Worm (Caenorhabditis elegans): ENCODE data around the gene peb-1.

peb-1 gene

DNA sequence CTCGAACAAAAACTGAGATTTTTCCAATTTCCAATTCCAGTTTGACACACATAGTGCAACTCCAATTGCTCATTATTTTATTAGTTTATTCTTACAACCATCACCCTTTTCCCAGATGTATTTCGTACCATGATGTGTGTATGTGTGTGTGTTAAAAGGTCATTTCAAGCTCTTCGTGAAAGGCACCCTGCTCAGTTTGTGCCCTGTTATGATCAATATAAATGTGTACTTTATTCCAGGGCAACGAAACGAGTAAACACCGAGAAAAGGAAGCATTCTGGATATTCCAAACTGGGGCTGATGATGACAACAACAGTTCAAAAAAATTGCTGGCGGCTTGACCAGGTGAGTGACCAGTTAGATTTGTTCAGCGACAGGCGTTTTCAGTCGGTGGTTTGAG, at the start of gene peb-1:
TSS of gene peb-1 (plus strand) at position 301 of the 400 bp plus-strand sequence.
- TF ChIP-seq mdl-1 (tag; optimal IDR thresholded peaks at IDR 0.05) = no peak
- no peak for TF ChIP-seq fkh-2 (tag; optimal IDR thresholded peaks at IDR 0.05)
- no peak for TF ChIP-seq ama-1 (optimal IDR thresholded peaks at IDR 0.05)
- no peak for TF ChIP-seq mml-1 (tag; optimal IDR thresholded peaks at IDR 0.05)
- no peak for TF ChIP-seq nhr-12 (tag; optimal IDR thresholded peaks at IDR 0.05)
- no peak for TF ChIP-seq egl-5 (tag; optimal IDR thresholded peaks at IDR 0.05)
- no peak for TF ChIP-seq nhr-237 (tag; optimal IDR thresholded peaks at IDR 0.05)
- no peak for TF ChIP-seq snpc-4 (tag; optimal IDR thresholded peaks at IDR 0.05)
- no peak for TF ChIP-seq ztf-4 (tag; optimal IDR thresholded peaks at IDR 0.05)

DNA sequence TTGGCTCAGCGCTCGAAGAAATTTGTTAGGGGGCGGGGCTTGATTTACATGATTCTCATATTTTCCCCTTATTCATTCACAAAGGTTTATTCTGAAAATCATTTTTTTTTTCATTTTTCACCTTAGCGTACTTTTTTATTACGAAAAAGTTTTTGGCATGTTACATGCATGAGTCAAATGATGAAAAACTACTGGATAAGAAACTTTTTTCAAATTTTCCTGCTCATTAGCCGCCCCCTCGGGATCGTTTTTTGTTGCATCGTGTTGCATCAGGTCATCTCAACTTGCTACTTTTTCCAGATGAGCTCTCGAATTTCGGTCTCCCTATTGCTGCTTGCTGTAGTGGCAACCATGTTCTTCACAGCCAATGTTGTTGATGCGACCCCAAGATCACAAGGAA, 47.8 kb upstream of the peb-1 start, which contains the start of gene pdf-2:
TSS of gene pdf-2 (plus strand) at position 301 of the 400 bp plus-strand sequence.
- TF ChIP-seq elt-2 (tag; optimal IDR thresholded peaks at IDR 0.05) = no peak
- no peak for TF ChIP-seq tbx-2 (tag; optimal IDR thresholded peaks at IDR 0.05)
- TF ChIP-seq skn-1 (tag; optimal IDR thresholded peaks at IDR 0.05) = no peak
- TF ChIP-seq nfya-1 (tag; optimal IDR thresholded peaks at IDR 0.05; ENCODE audit: insufficient read depth) = no peak
- no peak for TF ChIP-seq unc-39 (tag; optimal IDR thresholded peaks at IDR 0.05)
- TF ChIP-seq elt-1 (tag; optimal IDR thresholded peaks at IDR 0.05) = no peak

DNA sequence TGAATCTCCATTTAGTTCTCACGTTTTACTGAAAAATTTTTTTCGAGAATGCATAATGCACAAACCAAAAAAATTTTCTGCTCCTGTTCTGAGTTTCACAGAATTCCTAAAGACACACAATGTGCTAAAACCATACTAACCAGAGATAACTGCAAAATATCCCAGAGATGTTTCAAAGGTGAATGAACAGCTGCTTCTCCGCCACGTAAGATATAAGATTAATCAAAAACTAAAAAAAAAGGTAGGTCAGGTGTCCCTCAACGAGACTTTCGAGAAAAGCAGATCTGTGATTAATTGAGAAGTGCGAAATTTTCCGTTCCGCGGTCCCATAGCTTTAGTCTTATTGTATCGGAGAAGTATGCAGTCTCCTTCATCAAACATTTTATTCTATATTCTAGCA, 46.1 kb upstream of the peb-1 start, which contains the start of gene F48B9.3:
TSS of gene F48B9.3 (plus strand) at position 301 of the 400 bp plus-strand sequence.
- TF ChIP-seq elt-3 (tag; optimal IDR thresholded peaks at IDR 0.05) (no peak), skn-1 (tag; optimal IDR thresholded peaks at IDR 0.05) (no peak), lsy-12 (tag; optimal IDR thresholded peaks at IDR 0.05) (no peak), snpc-4 (tag; optimal IDR thresholded peaks at IDR 0.05) (no peak)

DNA sequence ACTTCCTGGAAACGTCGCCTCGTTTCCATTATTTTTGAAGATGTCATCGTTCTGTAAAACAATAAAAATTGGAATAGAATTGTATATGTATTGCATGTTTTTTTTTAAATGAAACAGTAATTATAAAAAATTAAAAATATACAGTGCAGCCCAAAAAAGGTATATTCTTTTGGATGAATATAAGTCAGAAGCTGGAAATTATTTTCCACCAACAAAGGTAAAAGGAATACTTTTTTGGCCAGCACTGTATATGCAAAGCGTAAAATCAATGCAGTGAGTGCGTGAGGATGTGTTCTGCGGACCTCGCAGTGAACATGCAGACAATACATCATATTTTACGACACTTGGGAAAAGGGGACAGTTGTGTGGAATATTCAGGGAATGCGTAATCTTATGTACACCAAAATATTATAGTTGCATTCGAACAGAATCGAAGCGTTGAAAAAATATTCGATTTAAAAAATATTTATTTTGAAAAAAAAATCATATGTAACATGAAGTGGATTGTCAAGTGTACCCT, 34.4 kb upstream of the peb-1 start, which contains the start of gene F48B9.8:
TSS of gene F48B9.8 (minus strand) at position 51 of the 520 bp plus-strand sequence.
- TF ChIP-seq mml-1 (tag; optimal IDR thresholded peaks at IDR 0.05) = no peak
- TF ChIP-seq pha-4 (tag; optimal IDR thresholded peaks at IDR 0.05) = peak; percentile 56
- TF ChIP-seq ZK546.5 (tag; optimal IDR thresholded peaks at IDR 0.05) = no peak
- peak; percentile 4 for TF ChIP-seq elt-2 (tag; optimal IDR thresholded peaks at IDR 0.05)
- TF ChIP-seq hmg-11 (tag; optimal IDR thresholded peaks at IDR 0.05) = peak; percentile 16

DNA sequence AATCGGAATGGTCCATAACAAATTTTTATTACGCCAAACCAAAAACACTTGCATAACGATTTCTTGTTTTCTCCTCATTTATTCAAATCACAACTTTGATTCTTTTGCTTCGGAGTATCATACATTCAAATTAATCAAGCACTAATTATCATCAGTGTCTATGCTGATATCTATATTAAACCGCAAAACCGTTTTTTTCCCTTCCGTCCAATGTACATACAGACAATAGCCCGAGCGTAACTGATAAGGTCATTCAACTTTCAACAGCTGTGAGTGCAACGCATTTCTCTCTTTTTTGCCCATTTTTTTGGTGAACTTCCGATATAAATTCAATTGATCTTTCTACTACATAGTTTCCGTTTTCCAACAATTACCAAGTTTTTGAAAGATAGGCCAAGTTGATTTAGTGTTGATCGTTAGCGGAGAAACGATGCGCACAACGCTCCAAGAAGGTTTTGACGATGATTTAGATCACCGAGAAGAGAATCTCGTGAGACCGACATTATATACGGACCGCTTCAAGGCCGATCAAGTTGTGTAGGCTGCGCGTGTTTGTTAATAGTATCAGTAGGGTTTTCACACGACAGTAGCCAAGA, 33.0 kb upstream of the peb-1 start:
- TF ChIP-seq fkh-2 (tag; optimal IDR thresholded peaks at IDR 0.05) (no peak), elt-2 (tag; optimal IDR thresholded peaks at IDR 0.05) (peak; percentile 67)

DNA sequence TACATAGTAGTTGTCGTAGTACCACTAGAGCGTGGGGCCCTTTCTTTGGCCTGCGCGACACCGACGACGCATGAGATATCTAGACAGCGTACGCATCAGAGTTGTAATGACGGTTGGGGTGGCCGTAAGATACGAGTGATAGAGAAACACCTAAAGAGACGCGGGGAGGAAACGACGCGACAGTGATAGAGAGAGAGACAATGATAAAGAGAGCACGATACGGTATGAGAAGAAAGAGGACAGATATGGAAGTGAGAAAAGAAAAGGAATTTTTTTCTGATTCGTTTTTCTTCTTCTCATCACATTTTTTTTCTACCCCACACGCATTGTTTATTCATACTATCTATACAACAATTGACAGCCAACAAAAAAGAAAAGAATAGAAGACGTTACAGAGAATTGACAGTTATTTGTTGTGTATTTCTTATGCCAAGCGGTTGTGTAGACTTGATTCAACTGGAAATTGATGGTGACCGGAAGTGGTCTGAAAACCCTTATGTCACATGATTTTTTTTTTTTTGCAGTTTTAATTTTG, 32.4 kb upstream of the peb-1 start:
- TF ChIP-seq elt-3 (tag; optimal IDR thresholded peaks at IDR 0.05) (peak in 1 of 3 experiments; percentile 57), nhr-23 (tag; optimal IDR thresholded peaks at IDR 0.05) (peak; percentile 26), pqm-1 (tag; optimal IDR thresholded peaks at IDR 0.05) (peak; percentile 14), elt-2 (tag; optimal IDR thresholded peaks at IDR 0.05) (peak; percentile 63), mdl-1 (tag; optimal IDR thresholded peaks at IDR 0.05) (no peak), egl-5 (tag; optimal IDR thresholded peaks at IDR 0.05) (no peak)

DNA sequence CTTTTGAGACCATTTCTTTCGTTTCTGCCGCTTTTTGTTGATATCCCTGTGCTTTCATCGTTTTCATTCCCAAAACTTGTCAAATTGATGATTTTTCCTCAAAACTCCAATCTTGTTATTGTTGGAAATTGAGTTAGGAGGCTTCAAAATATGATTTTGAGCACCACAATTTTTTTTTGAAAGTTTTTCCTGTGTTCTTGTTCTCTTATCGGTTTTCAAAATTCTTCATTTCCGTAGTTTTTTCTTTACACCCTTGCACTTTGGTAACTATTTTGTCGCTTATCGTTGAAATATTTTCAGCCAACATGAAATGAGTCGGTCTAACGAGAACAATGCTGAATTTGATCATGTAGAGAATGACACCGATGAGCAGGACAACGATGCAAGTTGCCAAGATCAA, 30.3 kb upstream of the peb-1 start, which contains the start of gene F48B9.1:
TSS of gene F48B9.1 (plus strand) at position 301 of the 400 bp plus-strand sequence.
- TF ChIP-seq unc-39 (tag; optimal IDR thresholded peaks at IDR 0.05) (no peak), fos-1 (tag; optimal IDR thresholded peaks at IDR 0.05) (no peak), daf-12 (tag; optimal IDR thresholded peaks at IDR 0.05) (no peak), jun-1 (tag; optimal IDR thresholded peaks at IDR 0.05) (no peak), ceh-28 (tag; optimal IDR thresholded peaks at IDR 0.05) (no peak), lin-15B (tag; optimal IDR thresholded peaks at IDR 0.05) (no peak), nhr-237 (tag; optimal IDR thresholded peaks at IDR 0.05) (no peak), hmg-11 (tag; optimal IDR thresholded peaks at IDR 0.05) (no peak), nhr-77 (tag; optimal IDR thresholded peaks at IDR 0.05) (no peak)
